Worm (Caenorhabditis elegans) whole organism, L3 larva: ENCODE data around the gene piit-1.

ENCODE experiments used
- ceh-9 ChIP-seq: sonication (generic microtip); optimal IDR thresholded peaks from 2 replicates; lab custom pipeline; 2018; ENCODE audit warnings: missing biosample characterization, missing genetic modification characterization
- fkh-10 ChIP-seq: sonication (generic microtip); optimal IDR thresholded peaks from 2 replicates; lab custom pipeline; 2017; ENCODE audit warnings: missing biosample characterization, missing genetic modification reagents, missing genetic modification characterization
- lin-39 ChIP-seq: fragments of 150-350 bp; optimal IDR thresholded peaks from 2 replicates; lab custom pipeline; 2018; ENCODE audit warnings: missing biosample characterization, missing genetic modification reagents, missing genetic modification characterization
- mml-1 ChIP-seq: fragments of 150-350 bp; sonication (generic microtip); optimal IDR thresholded peaks from 3 replicates; lab custom pipeline; 2014; ENCODE audit warnings: missing biosample characterization, missing genetic modification characterization
- nhr-237 ChIP-seq: fragments of 150-350 bp; optimal IDR thresholded peaks from 2 replicates; lab custom pipeline; 2014; ENCODE audit warnings: missing biosample characterization, missing genetic modification characterization
- nhr-28 ChIP-seq: fragments of 150-350 bp; optimal IDR thresholded peaks from 2 replicates; lab custom pipeline; 2014; ENCODE audit warnings: missing biosample characterization, missing genetic modification characterization
- skn-1 ChIP-seq: fragments of 150-350 bp; optimal IDR thresholded peaks from 2 replicates; lab custom pipeline; 2014; ENCODE audit warnings: missing biosample characterization, missing genetic modification characterization
- zag-1 ChIP-seq: fragments of 150-350 bp; optimal IDR thresholded peaks from 2 replicates; lab custom pipeline; 2014; ENCODE audit warnings: missing biosample characterization, missing genetic modification characterization

ce11 chrV:11593427-11593826 is 16.5 kb downstream of the piit-1 start, which contains the start of gene srx-80:
- TF ChIP-seq mml-1 (tag; lab: Kevin White, UChicago) (no peak), skn-1 (tag; lab: Kevin White, UChicago) (no peak), zag-1 (no peak), nhr-28 (tag; lab: Kevin White, UChicago) (no peak), fkh-10 (GFP tag; lab: Kevin White, UChicago) (no peak), nhr-237 (tag; lab: Kevin White, UChicago) (no peak), lin-39 (tag; lab: Kevin White, UChicago) (no peak), ceh-9 (tag; lab: Kevin White, UChicago) (no peak)
